Fruit fly (Drosophila melanogaster) whole organism, embryonic: ENCODE data around the gene Usp5.

Experiments
- Atf3 ChIP-seq: fragments of 200-800 bp; sonication (Bioruptor generic); optimal IDR thresholded peaks from 3 replicates; lab custom pipeline; 2016; ENCODE audit warnings: missing biosample characterization, missing genetic modification characterization
- CG11696 ChIP-seq: fragments of 200-800 bp; sonication (Bioruptor generic); IDR thresholded peaks from 2 replicates; pipeline ENCODE4 v1.3.6; 2022; ENCODE audit warnings: missing biosample characterization, missing genetic modification characterization
- CG15269 ChIP-seq: fragments of 200-800 bp; sonication (Bioruptor generic); optimal IDR thresholded peaks from 2 replicates; lab custom pipeline; 2018; ENCODE audit warnings: missing biosample characterization, mild to moderate bottlenecking, missing genetic modification characterization, moderate library complexity
- CG17912 ChIP-seq: fragments of 200-800 bp; sonication (Bioruptor generic); optimal IDR thresholded peaks from 2 replicates; lab custom pipeline; 2018; ENCODE audit warnings: missing biosample characterization, mild to moderate bottlenecking, missing genetic modification characterization
- CG18262 ChIP-seq: fragments of 200-800 bp; optimal IDR thresholded peaks from 3 replicates; lab custom pipeline; 2019; ENCODE audit warnings: missing biosample characterization, mild to moderate bottlenecking, missing genetic modification characterization, moderate library complexity
- Dp ChIP-seq: fragments of 200-800 bp; sonication (Bioruptor generic); optimal IDR thresholded peaks from 2 replicates; lab custom pipeline; 2018; ENCODE audit warnings: missing biosample characterization, mild to moderate bottlenecking, missing genetic modification characterization, moderate library complexity
- Hr51 ChIP-seq, 2 experiments: fragments of 200-800 bp; sonication (Bioruptor generic); optimal IDR thresholded peaks; 2 replicates in 1 of 2; 3 replicates in 1 of 2; lab custom pipeline; 2016 to 2018; ENCODE audit warnings: missing biosample characterization in 2 of 2, missing genetic modification characterization in 2 of 2, mild to moderate bottlenecking in 1 of 2, moderate library complexity in 1 of 2
- ftz-f1 ChIP-seq: fragments of 200-800 bp; sonication (Bioruptor generic); optimal IDR thresholded peaks from 2 replicates; lab custom pipeline; 2016; ENCODE audit warnings: missing biosample characterization, missing genetic modification characterization
- gsb-n ChIP-seq: fragments of 200-800 bp; sonication (Bioruptor generic); optimal IDR thresholded peaks from 3 replicates; lab custom pipeline; 2018; ENCODE audit warnings: missing biosample characterization, mild to moderate bottlenecking, missing genetic modification characterization
- kah ChIP-seq: fragments of 200-800 bp; sonication (Bioruptor generic); optimal IDR thresholded peaks from 2 replicates; lab custom pipeline; 2018; ENCODE audit warnings: missing biosample characterization, mild to moderate bottlenecking, missing genetic modification characterization
- lab ChIP-seq: fragments of 200-800 bp; sonication (Bioruptor generic); optimal IDR thresholded peaks from 3 replicates; lab custom pipeline; 2017; ENCODE audit warnings: missing biosample characterization, missing genetic modification characterization, mild to moderate bottlenecking, moderate library complexity, missing genetic modification reagents
- luna ChIP-seq: fragments of 200-800 bp; sonication (Bioruptor generic); optimal IDR thresholded peaks from 2 replicates; lab custom pipeline; 2016; ENCODE audit warnings: missing biosample characterization, missing genetic modification characterization
- usp ChIP-seq: fragments of >200 bp; optimal IDR thresholded peaks from 2 replicates; lab custom pipeline; 2017; ENCODE audit warnings: missing biosample characterization, missing genetic modification characterization

DNA sequence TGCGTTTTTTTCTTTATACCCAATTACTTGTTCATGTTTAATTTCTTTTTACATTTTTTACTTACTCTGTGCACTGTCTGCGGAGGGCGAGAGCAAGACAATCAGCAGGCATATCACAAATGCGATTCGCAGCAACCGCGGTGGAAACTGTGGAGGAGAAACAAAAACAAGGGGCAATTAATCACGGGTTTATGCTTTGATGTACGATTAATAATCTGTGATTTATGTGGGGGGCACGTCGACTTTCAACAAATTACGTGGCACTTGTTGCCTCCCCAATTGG is 50.6 kb downstream of the Usp5 start:
- TF ChIP-seq CG15269 (tag; lab: Kevin White, UChicago) (no peak), Atf3 (GFP tag; lab: Kevin White, UChicago) (no peak), lab (no peak), CG17912 (GFP tag; lab: Kevin White, UChicago) (no peak), usp (no peak), Hr51 (GFP tag; optimal IDR thresholded peaks at IDR 0.05; lab: Kevin White, UChicago) (no peak), CG11696 (GFP tag; lab: Robert Waterston, UW) (no peak), ftz-f1 (GFP tag; lab: Kevin White, UChicago) (no peak), kah (GFP tag; lab: Kevin White, UChicago) (no peak), gsb-n (no peak), luna (GFP tag; lab: Kevin White, UChicago) (no peak), Dp (GFP tag; lab: Kevin White, UChicago) (no peak), CG18262 (tag; lab: Kevin White, UChicago) (no peak)
